Worm (Caenorhabditis elegans) whole organism, L4/young adult: Measurements from ENCODE around the gene Y73C8B.2.

Source experiments
- dao-5 ChIP-seq: sonication (generic microtip); optimal IDR thresholded peaks from 2 replicates; lab custom pipeline; 2016; ENCODE audit warnings: missing genotype, missing genetic modification characterization, moderate library complexity, missing compliant biosample characterization
- him-1 ChIP-seq: sonication (generic microtip); optimal IDR thresholded peaks from 2 replicates; lab custom pipeline; 2016; ENCODE audit warnings: missing genotype, missing genetic modification reagents, missing genetic modification characterization, missing compliant biosample characterization

DNA sequence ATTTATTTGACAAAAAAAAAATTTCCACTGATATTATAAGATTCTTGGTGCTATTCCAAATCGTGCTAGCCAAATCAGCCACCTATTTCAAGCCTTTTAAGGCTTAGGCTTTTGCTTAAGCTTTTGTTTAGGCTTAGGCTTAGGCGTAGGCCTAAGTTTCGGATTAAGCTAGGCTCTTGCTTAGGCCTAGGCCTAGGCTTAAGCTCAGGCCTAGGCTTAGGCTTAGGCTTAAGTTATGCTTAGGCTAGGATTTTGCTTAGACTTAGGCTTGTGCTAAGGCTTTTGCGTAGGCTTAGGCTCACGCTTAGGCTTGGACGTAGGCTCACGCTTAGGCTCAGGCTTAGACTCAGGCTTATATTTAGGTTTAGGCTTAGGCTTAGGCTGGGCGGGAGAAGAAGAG is 35.3 kb upstream of the Y73C8B.2 start:
- TF ChIP-seq dao-5 (tag; lab: Kevin White, UChicago) (no peak), him-1 (tag; lab: Kevin White, UChicago) (no peak)
